Worm (Caenorhabditis elegans) whole organism, young adult: Measurements from ENCODE around the gene clec-165.
A peak's percentile ranks its signal among the peaks of the same experiment; 100 is the strongest.

Experiments used
- B0035.1 ChIP-seq: sonication (generic microtip); optimal IDR thresholded peaks from 2 replicates; lab custom pipeline; 2016; ENCODE audit warnings: missing genetic modification characterization, mild to moderate bottlenecking, missing compliant biosample characterization, missing genotype, missing genetic modification reagents
- C06A6.2 ChIP-seq: fragments of 200-800 bp; sonication (Bioruptor generic); conservative IDR thresholded peaks from 2 replicates; pipeline ENCODE4 v1.3.6; 2022; ENCODE audit warnings: missing genetic modification characterization, missing compliant biosample characterization
- C17E4.6 ChIP-seq: fragments of 200-800 bp; sonication (Bioruptor generic); IDR thresholded peaks from 2 replicates; pipeline ENCODE4 v1.3.6; 2022; ENCODE audit warnings: missing genetic modification reagents, missing genetic modification characterization, missing compliant biosample characterization
- F10E7.11 ChIP-seq: sonication (generic microtip); optimal IDR thresholded peaks from 2 replicates; lab custom pipeline; 2017; ENCODE audit warnings: mild to moderate bottlenecking, missing genetic modification characterization, moderate library complexity, missing compliant biosample characterization
- F22D6.2 ChIP-seq: sonication (generic microtip); optimal IDR thresholded peaks from 2 replicates; lab custom pipeline; 2016; ENCODE audit warnings: mild to moderate bottlenecking, missing genetic modification characterization, missing compliant biosample characterization
- F57A8.1 ChIP-seq: fragments of 200-800 bp; sonication (Bioruptor generic); optimal IDR thresholded peaks from 2 replicates; lab custom pipeline; 2018; ENCODE audit warnings: mild to moderate bottlenecking, missing genetic modification characterization, moderate library complexity, missing compliant biosample characterization
- T07F8.4 ChIP-seq: sonication (generic microtip); optimal IDR thresholded peaks from 2 replicates; lab custom pipeline; 2016; ENCODE audit warnings: mild to moderate bottlenecking, missing genetic modification characterization, moderate library complexity, missing compliant biosample characterization
- Y53F4B.3 ChIP-seq: fragments of 200-800 bp; sonication (Bioruptor generic); IDR thresholded peaks from 2 replicates; pipeline ENCODE4 v1.3.6; 2022; ENCODE audit warnings: missing genetic modification reagents, missing genetic modification characterization, missing compliant biosample characterization
- Y56A3A.18 ChIP-seq: fragments of 200-800 bp; sonication (Bioruptor generic); IDR thresholded peaks from 2 replicates; pipeline ENCODE4 v1.3.6; 2022; ENCODE audit warnings: missing genetic modification reagents, missing genetic modification characterization, missing compliant biosample characterization
- aptf-2 ChIP-seq: fragments of 200-800 bp; sonication (Bioruptor generic); conservative IDR thresholded peaks from 2 replicates; pipeline ENCODE4 v1.3.6; 2022; ENCODE audit warnings: missing genetic modification reagents, missing genetic modification characterization, missing compliant biosample characterization
- atf-7 ChIP-seq: sonication (generic microtip); optimal IDR thresholded peaks from 2 replicates; lab custom pipeline; 2017; ENCODE audit warnings: mild to moderate bottlenecking, missing genetic modification characterization, missing compliant biosample characterization
- attf-5 ChIP-seq: fragments of 200-800 bp; sonication (Bioruptor generic); optimal IDR thresholded peaks from 2 replicates; lab custom pipeline; 2018; ENCODE audit warnings: mild to moderate bottlenecking, missing genetic modification characterization, missing compliant biosample characterization
- ceh-58 ChIP-seq: fragments of 200-800 bp; sonication (Bioruptor generic); IDR thresholded peaks from 2 replicates; pipeline ENCODE4 v1.3.6; 2022; ENCODE audit warnings: missing genetic modification characterization, missing compliant biosample characterization
- efl-1 ChIP-seq: fragments of 150-350 bp; optimal IDR thresholded peaks from 2 replicates; lab custom pipeline; 2014; ENCODE audit warnings: missing biosample characterization, missing genetic modification reagents, missing genetic modification characterization
- ekl-4 ChIP-seq: fragments of 200-800 bp; sonication (Bioruptor generic); IDR thresholded peaks from 2 replicates; pipeline ENCODE4 v1.3.6; 2022; ENCODE audit warnings: missing genetic modification reagents, missing genetic modification characterization, missing compliant biosample characterization
- ets-4 ChIP-seq: fragments of 200-800 bp; sonication (Bioruptor generic); optimal IDR thresholded peaks from 2 replicates; lab custom pipeline; 2018; ENCODE audit warnings: mild to moderate bottlenecking, missing genetic modification characterization, missing compliant biosample characterization
- gei-17 ChIP-seq: fragments of 200-800 bp; sonication (Bioruptor generic); optimal IDR thresholded peaks from 2 replicates; lab custom pipeline; 2018; ENCODE audit warnings: mild to moderate bottlenecking, missing genetic modification characterization, missing compliant biosample characterization
- hmg-1.2 ChIP-seq: fragments of 200-800 bp; sonication (Bioruptor generic); IDR thresholded peaks from 2 replicates; pipeline ENCODE4 v1.3.6; 2022; ENCODE audit warnings: missing genetic modification reagents, missing genetic modification characterization, missing compliant biosample characterization
- hsf-1 ChIP-seq: fragments of 200-800 bp; sonication (Bioruptor generic); IDR thresholded peaks from 2 replicates; pipeline ENCODE4 v1.3.6; 2022; ENCODE audit warnings: missing genetic modification reagents, missing genetic modification characterization, missing compliant biosample characterization
- lag-1 ChIP-seq: fragments of 200-800 bp; sonication (Bioruptor generic); IDR thresholded peaks from 2 replicates; pipeline ENCODE4 v1.3.6; 2022; ENCODE audit warnings: missing genetic modification reagents, missing genetic modification characterization, missing compliant biosample characterization
- lin-26 ChIP-seq: fragments of 200-800 bp; sonication (Bioruptor generic); IDR thresholded peaks from 2 replicates; pipeline ENCODE4 v1.3.6; 2022; ENCODE audit warnings: missing genetic modification reagents, missing genetic modification characterization, missing compliant biosample characterization
- lir-1 ChIP-seq: fragments of 200-800 bp; sonication (Bioruptor generic); conservative IDR thresholded peaks from 2 replicates; pipeline ENCODE4 v1.3.6; 2022; ENCODE audit warnings: missing genetic modification reagents, missing genetic modification characterization, missing compliant biosample characterization
- madf-3 ChIP-seq: fragments of 200-800 bp; sonication (Bioruptor generic); IDR thresholded peaks from 2 replicates; pipeline ENCODE4 v1.3.6; 2022; ENCODE audit warnings: missing genetic modification reagents, missing genetic modification characterization, missing compliant biosample characterization
- madf-6 ChIP-seq: fragments of 200-800 bp; sonication (Bioruptor generic); IDR thresholded peaks from 2 replicates; pipeline ENCODE4 v1.3.6; 2022; ENCODE audit warnings: missing genetic modification reagents, missing genetic modification characterization, missing compliant biosample characterization
- mxl-1 ChIP-seq: sonication (generic microtip); optimal IDR thresholded peaks from 2 replicates; lab custom pipeline; 2016; ENCODE audit warnings: missing genetic modification characterization, missing compliant biosample characterization
- nfya-1 ChIP-seq: sonication (generic microtip); optimal IDR thresholded peaks from 2 replicates; lab custom pipeline; 2017; ENCODE audit warnings: antibody characterized with exemption, missing compliant biosample characterization, missing genetic modification characterization, borderline replicate concordance; ENCODE audit not compliant: insufficient read depth
- nhr-80 ChIP-seq: sonication (generic microtip); optimal IDR thresholded peaks from 2 replicates; lab custom pipeline; 2016; ENCODE audit warnings: missing genetic modification characterization, missing compliant biosample characterization
- rec-8 ChIP-seq, 2 experiments: sonication (generic microtip); optimal IDR thresholded peaks; 2 replicates each; lab custom pipeline; 2016; ENCODE audit warnings: mild to moderate bottlenecking in 2 of 2, missing genetic modification characterization in 2 of 2, missing genetic modification reagents in 2 of 2, missing genotype in 2 of 2, missing biosample characterization in 1 of 2, missing compliant biosample characterization in 1 of 2, moderate library complexity in 1 of 2
- repo-1 ChIP-seq: sonication (generic microtip); optimal IDR thresholded peaks from 2 replicates; lab custom pipeline; 2017; ENCODE audit warnings: mild to moderate bottlenecking, missing genetic modification characterization, missing compliant biosample characterization
- rpc-1 ChIP-seq, 2 experiments: fragments of 150-350 bp in 1 of 2; sonication (generic microtip) in 1 of 2; optimal IDR thresholded peaks; 2 replicates each; lab custom pipeline; 2014 to 2018; ENCODE audit warnings: missing biosample characterization in 1 of 2, missing genetic modification characterization in 1 of 2, missing genetic modification reagents in 1 of 2, missing genotype in 1 of 2
- sea-2 ChIP-seq: fragments of 200-800 bp; sonication (Bioruptor generic); IDR thresholded peaks from 2 replicates; pipeline ENCODE4 v1.3.6; 2022; ENCODE audit warnings: missing genetic modification characterization, missing compliant biosample characterization
- somi-1 ChIP-seq: fragments of 200-800 bp; sonication (Bioruptor generic); optimal IDR thresholded peaks from 2 replicates; lab custom pipeline; 2018; ENCODE audit warnings: mild to moderate bottlenecking, missing genetic modification characterization, missing compliant biosample characterization
- tbp1 ChIP-seq: fragments of 200-800 bp; sonication (Bioruptor generic); optimal IDR thresholded peaks from 2 replicates; lab custom pipeline; 2018; ENCODE audit warnings: mild to moderate bottlenecking, missing genetic modification characterization, missing compliant biosample characterization
- tlf-1 ChIP-seq: fragments of 200-800 bp; sonication (Bioruptor generic); optimal IDR thresholded peaks from 2 replicates; lab custom pipeline; 2018; ENCODE audit warnings: mild to moderate bottlenecking, missing genetic modification characterization, missing compliant biosample characterization
- xnd-1 ChIP-seq: sonication (generic microtip); optimal IDR thresholded peaks from 2 replicates; lab custom pipeline; 2016; ENCODE audit warnings: missing genotype, missing genetic modification reagents, missing genetic modification characterization, missing compliant biosample characterization
- zfh-2 ChIP-seq: fragments of 200-800 bp; sonication (Bioruptor generic); conservative IDR thresholded peaks from 2 replicates; pipeline ENCODE4 v1.3.6; 2022; ENCODE audit warnings: missing genetic modification reagents, missing genetic modification characterization, missing compliant biosample characterization

Gene clec-165

ce11 chrIV:1209813-1210212 is 36.9 kb downstream of the clec-165 start:
- TF ChIP-seq aptf-2 (GFP tag; lab: Robert Waterston, UW) (no peak), lin-26 (GFP tag; lab: Robert Waterston, UW) (0 out of 2 replicates have a peak, but pooled peaks have one; percentile 43), zfh-2 (GFP tag; lab: Robert Waterston, UW) (peak; percentile 52)
- TF ChIP-seq, all 124 proteins: peak for 2

DNA sequence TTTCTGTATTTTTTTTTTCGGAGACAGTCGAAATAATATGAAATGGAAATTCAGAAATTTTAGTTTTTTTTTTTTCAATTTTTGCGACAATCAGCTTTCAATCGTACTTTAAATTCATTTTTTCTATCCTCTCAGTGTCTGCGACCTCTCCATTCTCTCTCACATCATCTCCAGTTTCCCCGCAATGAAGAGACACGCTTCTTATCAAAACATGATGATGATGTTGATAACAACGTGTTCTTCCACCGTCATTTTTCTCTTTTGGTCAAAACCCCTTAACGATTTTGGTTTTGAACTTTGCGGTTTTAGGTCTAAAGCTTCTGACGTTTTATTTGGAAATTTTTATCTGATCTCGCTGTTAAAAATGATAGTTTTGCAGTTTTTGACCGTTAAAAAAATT is 37.4 kb downstream of the clec-165 start:
- TF ChIP-seq hsf-1 (GFP tag; lab: Robert Waterston, UW) (no peak), lin-26 (GFP tag; lab: Robert Waterston, UW) (no peak), xnd-1 (tag; lab: Kevin White, UChicago) (no peak), Y56A3A.18 (GFP tag; lab: Robert Waterston, UW) (no peak), gei-17 (GFP tag; lab: Kevin White, UChicago) (no peak), hmg-1.2 (GFP tag; lab: Robert Waterston, UW) (no peak), somi-1 (GFP tag; lab: Kevin White, UChicago) (no peak), madf-3 (no peak), Y53F4B.3 (GFP tag; lab: Robert Waterston, UW) (no peak), repo-1 (tag; lab: Kevin White, UChicago) (no peak), F22D6.2 (tag; lab: Kevin White, UChicago) (no peak), rpc-1 (optimal IDR thresholded peaks at IDR 0.05; lab: Kevin White, UChicago) (no peak), rpc-1 (tag; optimal IDR thresholded peaks at IDR 0.05; lab: Kevin White, UChicago) (no peak), ceh-58 (GFP tag; lab: Robert Waterston, UW) (no peak), lir-1 (GFP tag; lab: Robert Waterston, UW) (no peak), madf-6 (GFP tag; lab: Robert Waterston, UW) (no peak), T07F8.4 (tag; lab: Kevin White, UChicago) (no peak), rec-8 (tag; optimal IDR thresholded peaks at IDR 0.05; lab: Kevin White, UChicago) (no peak), tbp1 (GFP tag; lab: Kevin White, UChicago) (no peak)

DNA sequence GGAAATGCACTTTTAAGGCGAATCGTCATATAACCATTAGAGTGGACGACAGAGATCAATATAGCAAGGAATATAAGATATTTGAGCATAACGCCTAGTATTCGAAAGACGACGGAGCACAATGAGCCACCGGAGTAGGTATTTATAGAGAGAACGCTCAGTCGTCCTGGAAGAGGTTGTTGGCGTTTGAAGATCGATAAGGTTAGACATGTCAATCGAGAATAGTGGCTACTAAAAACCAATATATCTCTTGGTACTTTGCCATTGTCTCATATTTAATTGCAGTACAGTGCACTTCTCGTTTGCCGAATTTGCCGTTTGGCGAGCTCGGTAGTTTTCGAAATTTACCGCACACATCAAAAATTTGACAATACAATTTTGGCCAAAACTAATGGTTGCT is 38.7 kb downstream of the clec-165 start, which contains the start of gene dsl-1:
TSS of gene dsl-1 (minus strand) at position 101 of the 400 bp plus-strand sequence.
- TF ChIP-seq lag-1, result no peak
- TF ChIP-seq, all 124 proteins: peak for 0

ce11 chrIV:1204870-1205269 is 41.8 kb downstream of the clec-165 start, which contains the start of gene dsl-2:
dsl-2 (minus strand) TSS chrIV:1204970.
- TF ChIP-seq F10E7.11 (tag; lab: Kevin White, UChicago) (no peak), atf-7 (no peak), ekl-4 (no peak), B0035.1 (tag; lab: Kevin White, UChicago) (no peak), ets-4 (GFP tag; lab: Kevin White, UChicago) (no peak), C06A6.2 (GFP tag; lab: Robert Waterston, UW) (no peak), F57A8.1 (no peak), nfya-1 (tag; lab: Kevin White, UChicago) (no peak), sea-2 (GFP tag; lab: Robert Waterston, UW) (no peak), mxl-1 (tag; lab: Kevin White, UChicago) (no peak), efl-1 (GFP tag; lab: Kevin White, UChicago) (no peak), nhr-80 (tag; lab: Kevin White, UChicago) (no peak), tlf-1 (no peak), T07F8.4 (tag; lab: Kevin White, UChicago) (no peak), attf-5 (GFP tag; lab: Kevin White, UChicago) (no peak), C17E4.6 (GFP tag; lab: Robert Waterston, UW) (no peak)
- TF ChIP-seq, all 124 proteins: peak for 0
